Worm (Caenorhabditis elegans) whole organism, early embryonic: Measurements from ENCODE around the gene srsx-8.

Experiments
- ama-1 ChIP-seq: fragments of 150-350 bp; optimal IDR thresholded peaks from 2 replicates; lab custom pipeline; 2014
- hmg-4 ChIP-seq: fragments of 200-800 bp; sonication (Bioruptor generic); optimal IDR thresholded peaks from 2 replicates; lab custom pipeline; 2018; ENCODE audit warnings: mild to moderate bottlenecking, missing genetic modification characterization, missing compliant biosample characterization

DNA sequence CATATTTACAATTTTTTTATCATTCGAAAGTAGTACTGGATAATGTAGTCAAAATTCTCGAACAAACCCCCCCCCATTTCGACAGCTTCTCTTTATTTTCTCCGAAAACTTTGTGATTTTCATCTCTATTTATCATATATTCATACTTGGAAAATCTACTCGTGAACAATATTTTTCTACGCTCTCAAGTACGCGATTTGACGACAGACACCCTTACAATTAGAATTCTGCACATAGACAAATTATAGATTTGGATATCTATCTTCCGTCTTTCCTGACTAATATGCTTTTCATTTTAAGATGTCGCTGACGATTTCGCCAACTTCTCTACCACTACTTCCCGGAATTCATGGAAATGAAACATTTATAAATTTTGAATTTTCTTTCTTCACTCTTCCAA is 46.9 kb downstream of the srsx-8 start, which contains the start of gene sru-28:
- TF ChIP-seq ama-1 (lab: Kevin White, UChicago) (no peak), hmg-4 (GFP tag; lab: Kevin White, UChicago) (no peak)
